Worm (Caenorhabditis elegans): ENCODE measurements around the gene T04A6.1.

DNA sequence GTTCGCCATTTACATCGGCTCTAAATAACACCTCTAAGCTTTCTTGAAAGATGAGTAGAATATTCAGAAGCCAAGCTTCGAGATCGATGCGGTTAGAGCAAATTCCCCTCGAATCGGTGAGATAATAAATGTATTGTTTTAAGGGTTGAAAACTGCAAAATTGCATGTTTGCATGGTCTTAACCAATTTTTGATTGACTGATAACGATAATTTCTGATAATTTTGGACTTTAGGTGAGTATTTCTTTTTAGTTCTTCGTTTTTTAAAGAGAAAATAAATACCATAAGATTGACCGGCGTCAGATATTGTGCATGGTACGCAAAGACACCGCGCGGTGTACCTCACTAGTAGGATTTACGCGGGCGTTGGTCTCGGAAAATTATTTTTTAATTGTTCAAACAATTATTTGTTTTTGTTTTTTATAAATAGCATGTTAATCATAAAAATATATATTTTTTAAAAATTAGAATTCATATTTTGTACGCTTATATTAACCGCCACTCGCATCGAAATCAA, 32.1 kb upstream of the T04A6.1 start, which contains the start of gene cup-5:
- TF ChIP-seq him-1 (tag; optimal IDR thresholded peaks at IDR 0.05) = peak; percentile 25
- TF ChIP-seq dao-5 (tag; optimal IDR thresholded peaks at IDR 0.05) = no peak
